Fruit fly (Drosophila melanogaster) ovary, adult (tissue): ENCODE data around the gene klar.

Experiments used
- CG17801 ChIP-seq: fragments of 200-800 bp; optimal IDR thresholded peaks from 2 replicates; lab custom pipeline; 2019; ENCODE audit warnings: missing biosample characterization, mild to moderate bottlenecking, missing genetic modification characterization, moderate library complexity; ENCODE audit not compliant: partially characterized antibody

klar gene

DNA sequence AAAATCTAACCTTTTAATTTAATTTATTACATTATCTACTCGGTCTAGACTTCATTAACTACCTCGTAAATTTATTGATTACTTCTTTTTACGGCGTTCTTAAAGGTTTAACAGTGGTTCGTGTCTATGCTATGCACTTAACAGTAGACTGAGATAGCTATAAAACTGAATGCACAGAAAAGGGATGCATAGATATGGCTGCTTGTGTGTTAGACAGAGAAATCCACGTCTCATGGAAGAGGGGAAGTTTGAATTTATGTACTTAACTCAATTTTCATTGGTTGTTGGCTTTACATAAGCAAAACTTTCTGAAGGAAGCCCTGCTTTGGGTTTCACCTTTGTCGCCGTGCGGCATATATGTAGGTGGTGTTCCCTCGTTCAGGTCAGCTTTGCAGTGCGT lies 107.8 kb downstream of the klar start:
- no peak for TF ChIP-seq CG17801 (GFP tag; lab: Kevin White, UChicago)

DNA sequence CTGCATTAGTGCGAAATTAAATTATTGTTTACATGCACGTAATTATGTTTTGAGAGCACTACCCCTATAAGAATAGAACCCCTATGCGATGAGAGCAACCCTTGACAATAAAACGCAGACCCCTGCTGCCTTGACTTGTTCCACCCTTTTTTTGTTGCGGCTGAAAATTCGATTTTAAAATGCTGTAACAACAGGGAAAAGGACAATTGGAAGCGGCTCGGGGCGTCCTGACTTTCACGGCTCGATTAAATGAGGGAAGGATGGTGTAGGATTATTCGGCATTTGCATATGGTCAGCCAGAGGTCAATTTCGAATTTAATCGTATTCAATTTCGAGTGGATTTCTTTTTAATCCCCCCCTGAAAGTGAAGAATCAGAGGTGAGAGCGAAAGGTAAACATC lies 115.8 kb downstream of the klar start:
- TF ChIP-seq CG17801 (GFP tag; lab: Kevin White, UChicago): no peak

DNA sequence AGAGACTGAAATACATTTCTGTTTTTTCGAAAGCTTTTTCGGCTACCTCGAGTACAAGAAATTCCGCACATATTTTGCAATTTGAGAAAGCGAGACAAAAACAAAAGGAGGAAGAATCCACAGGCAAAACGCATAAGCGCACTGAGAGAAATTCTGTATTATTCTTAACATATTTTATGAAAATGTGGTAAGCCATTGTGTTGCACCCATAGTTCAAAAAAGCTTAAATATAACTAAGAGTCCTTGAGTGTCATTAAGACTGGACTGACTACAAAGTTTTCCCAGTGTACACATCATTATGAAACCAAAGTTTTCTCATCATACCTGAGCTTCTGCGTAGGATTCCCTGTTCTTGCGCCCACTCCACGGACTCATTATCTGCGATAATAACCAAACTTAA lies 119.8 kb downstream of the klar start:
- TF ChIP-seq CG17801 (GFP tag; lab: Kevin White, UChicago): no peak

DNA sequence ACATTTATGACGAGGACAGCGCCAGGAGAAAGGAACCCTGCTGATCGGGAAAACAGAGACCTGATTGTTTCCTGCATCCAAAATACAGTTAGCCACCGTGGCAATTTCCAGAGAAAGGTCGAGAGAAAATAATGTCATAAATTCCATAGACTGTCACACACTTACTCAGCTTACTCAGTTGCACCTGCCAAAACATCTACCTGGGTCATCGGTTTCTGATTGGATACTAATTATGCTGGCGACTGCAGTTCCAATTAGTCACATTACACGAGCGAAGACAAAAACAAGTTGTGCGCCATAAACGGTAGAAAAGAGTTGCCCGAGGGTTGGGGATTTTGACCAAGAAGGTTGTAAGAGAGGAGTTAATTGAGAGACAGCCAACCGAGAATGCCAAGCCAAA lies 124.1 kb downstream of the klar start:
- no peak for TF ChIP-seq CG17801 (GFP tag; lab: Kevin White, UChicago)

DNA sequence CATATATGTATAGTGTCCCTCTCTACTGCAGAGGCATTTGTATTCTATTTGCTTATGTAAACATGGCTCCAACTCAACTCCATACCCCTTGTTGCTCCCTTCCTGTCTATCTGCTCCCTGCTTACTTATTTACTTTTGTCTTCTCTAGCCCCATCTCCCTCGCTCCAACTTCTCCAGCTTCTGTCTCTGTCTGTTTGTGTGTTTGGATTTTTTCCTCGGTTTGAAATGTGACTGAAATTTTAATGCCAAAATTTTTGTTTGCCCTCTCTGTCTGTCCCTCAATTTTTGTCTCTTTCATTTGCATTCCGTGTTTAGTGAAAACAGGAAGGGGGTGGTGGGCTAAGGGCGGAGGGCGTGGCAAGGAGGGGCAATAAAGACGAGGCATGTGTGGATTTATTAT lies 130.6 kb downstream of the klar start:
- no peak for TF ChIP-seq CG17801 (GFP tag; lab: Kevin White, UChicago)

DNA sequence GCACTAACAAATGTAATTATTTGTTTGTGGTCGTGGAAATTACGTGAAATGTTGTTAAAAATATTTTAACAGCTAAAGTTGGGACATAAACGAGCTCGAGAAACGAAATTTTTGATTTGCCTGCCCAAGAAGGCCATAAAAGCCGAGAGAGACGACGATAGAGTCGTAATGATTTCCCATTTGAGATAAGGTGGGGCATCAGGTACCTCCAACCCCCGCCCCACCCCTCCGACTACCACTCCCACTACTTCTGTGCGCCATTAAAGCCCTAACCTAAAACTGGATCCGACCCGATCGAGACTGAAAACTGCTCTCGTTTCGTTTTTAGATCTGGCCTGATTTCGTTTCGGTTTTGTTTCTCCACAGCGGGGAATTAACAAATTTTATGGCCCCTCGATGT lies 140.2 kb downstream of the klar start:
- TF ChIP-seq CG17801 (GFP tag; lab: Kevin White, UChicago): no peak

DNA sequence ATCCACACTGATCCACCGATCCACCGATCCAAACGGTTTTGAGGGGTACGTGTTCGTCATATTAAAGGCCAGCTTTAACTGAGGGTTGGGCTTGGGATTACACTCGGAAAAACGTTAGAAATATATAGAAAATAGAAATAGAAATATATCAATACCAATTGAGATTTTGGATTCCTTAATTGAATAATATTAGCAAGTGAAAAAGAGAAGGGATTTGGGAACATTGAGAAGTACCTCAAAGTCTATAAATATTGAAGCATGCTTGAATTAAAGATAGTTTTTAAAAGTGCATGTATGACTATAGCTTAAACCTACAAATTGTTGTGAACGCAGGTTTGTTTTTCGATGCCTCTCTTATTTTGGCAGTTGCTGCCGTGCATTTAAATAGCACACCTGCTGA lies 145.2 kb downstream of the klar start:
- TF ChIP-seq CG17801 (GFP tag; lab: Kevin White, UChicago): no peak

DNA sequence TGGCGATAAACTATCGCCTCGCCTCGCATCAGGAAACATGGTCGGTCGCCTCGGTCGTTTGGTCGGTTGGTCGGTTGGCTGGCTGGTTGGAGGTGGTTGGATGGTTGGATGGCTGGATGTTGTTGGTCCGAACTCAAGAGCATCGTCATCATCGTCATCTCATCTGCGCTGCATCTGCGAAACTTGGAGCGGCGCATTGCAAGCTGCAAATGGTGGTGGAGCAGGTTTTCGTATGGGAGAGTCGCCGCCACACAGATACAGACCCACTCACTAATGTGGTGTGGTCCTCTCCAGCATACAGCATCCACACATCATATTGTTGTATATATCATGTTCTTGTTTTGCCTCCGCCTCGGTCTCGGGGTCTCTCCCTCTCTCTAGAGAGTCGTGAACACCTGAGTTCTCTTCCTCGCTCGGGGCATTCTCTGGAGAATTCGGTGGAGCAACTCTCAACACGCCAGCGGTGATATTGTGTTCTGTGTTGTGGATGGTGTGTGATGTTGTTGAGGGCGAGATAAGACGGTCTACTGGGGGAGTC lies 147.7 kb downstream of the klar start, which contains the start of gene trh:
trh (minus strand) TSS at position 12 of the 538 bp plus-strand sequence.
- TF ChIP-seq CG17801 (GFP tag; lab: Kevin White, UChicago): no peak

DNA sequence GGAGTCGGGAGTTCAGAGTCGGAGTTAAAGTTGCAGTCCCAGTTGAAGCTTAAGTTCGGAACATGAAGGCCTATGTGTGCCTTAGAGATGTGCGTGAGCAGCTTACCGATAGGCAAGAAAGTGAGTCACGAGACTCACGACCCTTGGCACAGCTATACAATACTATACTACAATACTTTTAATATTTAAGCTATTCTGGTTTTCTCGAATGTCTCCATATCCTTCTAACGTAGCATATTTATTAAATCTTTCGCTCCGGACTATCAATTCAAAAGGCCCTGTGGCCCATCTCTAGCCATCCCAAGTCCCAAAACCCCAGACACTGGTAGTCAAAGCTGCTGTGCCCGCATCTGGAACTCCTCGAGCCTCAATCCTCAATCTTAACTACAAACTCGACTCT lies 150.2 kb downstream of the klar start:
- no peak for TF ChIP-seq CG17801 (GFP tag; lab: Kevin White, UChicago)

DNA sequence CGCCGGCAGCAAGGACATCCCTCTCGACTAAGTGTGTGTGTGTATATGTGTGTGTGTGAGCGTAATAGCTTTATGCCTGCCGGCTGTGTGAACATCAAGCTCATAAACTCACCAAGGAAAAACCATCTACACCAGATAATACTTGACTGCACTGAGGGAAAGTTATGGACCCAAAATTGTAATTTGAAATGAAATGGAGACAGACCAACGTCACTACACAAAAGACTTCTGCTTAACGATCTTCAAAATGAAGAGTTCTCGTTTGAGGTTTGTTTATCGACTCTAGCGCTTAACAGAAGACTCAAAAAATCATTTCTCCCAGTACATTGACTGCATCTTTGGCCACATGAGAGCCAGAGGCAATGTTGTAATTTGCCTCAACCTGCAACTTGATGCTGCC lies 152.3 kb downstream of the klar start:
- TF ChIP-seq CG17801 (GFP tag; lab: Kevin White, UChicago): no peak

DNA sequence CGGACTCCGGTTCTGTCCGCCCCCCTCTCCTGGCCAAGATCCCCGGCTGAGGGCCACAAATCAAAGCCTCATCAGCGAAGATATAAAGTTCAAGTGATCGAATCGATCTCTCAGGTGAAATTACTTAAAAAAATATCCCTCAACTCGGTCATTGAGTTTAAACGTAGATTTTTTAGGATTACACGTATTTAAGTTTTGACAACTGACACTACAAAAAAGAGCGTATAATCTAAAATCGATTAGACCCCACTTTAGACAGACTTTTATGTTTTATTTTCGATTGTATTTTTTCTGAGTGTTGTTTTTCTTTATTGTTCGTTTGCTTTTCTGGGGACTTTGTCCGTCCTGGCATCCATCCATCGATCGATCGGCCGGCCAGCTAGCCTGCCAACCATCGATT lies 155.3 kb downstream of the klar start:
- TF ChIP-seq CG17801 (GFP tag; lab: Kevin White, UChicago): no peak
